Fruit fly (Drosophila melanogaster) whole organism, embryonic: ENCODE measurements around the gene Catsup.

Experiments
- Adf1 ChIP-seq: fragments of 200-800 bp; sonication (Bioruptor generic); IDR thresholded peaks from 2 replicates; pipeline ENCODE4 v1.3.6; 2022; ENCODE audit warnings: missing biosample characterization, missing genetic modification characterization
- Asciz ChIP-seq: fragments of 200-800 bp; sonication (Bioruptor generic); optimal IDR thresholded peaks from 2 replicates; lab custom pipeline; 2017; ENCODE audit warnings: missing biosample characterization, mild to moderate bottlenecking, missing genetic modification characterization, missing genetic modification reagents
- CG10366 ChIP-seq: fragments of 200-800 bp; sonication (Bioruptor generic); IDR thresholded peaks from 2 replicates; pipeline ENCODE4 v1.3.6; 2022; ENCODE audit warnings: missing biosample characterization, missing genetic modification characterization
- CG10543 ChIP-seq: fragments of 200-800 bp; sonication (Bioruptor generic); optimal IDR thresholded peaks from 3 replicates; lab custom pipeline; 2017; ENCODE audit warnings: missing biosample characterization, mild to moderate bottlenecking, missing genetic modification characterization, moderate library complexity
- CG12071 ChIP-seq: fragments of 200-800 bp; sonication (Bioruptor generic); optimal IDR thresholded peaks from 3 replicates; lab custom pipeline; 2018; ENCODE audit warnings: missing biosample characterization, mild to moderate bottlenecking, missing genetic modification characterization
- CG13894 ChIP-seq: fragments of 200-800 bp; sonication (Bioruptor generic); optimal IDR thresholded peaks from 3 replicates; lab custom pipeline; 2018; ENCODE audit warnings: missing biosample characterization, mild to moderate bottlenecking, missing genetic modification characterization, moderate library complexity
- CG16779 ChIP-seq: fragments of 200-800 bp; sonication (Bioruptor generic); IDR thresholded peaks from 2 replicates; pipeline ENCODE4 v1.3.6; 2022; ENCODE audit warnings: missing biosample characterization, missing genetic modification characterization
- CG2199 ChIP-seq: fragments of 200-800 bp; sonication (Bioruptor generic); IDR thresholded peaks from 3 replicates; pipeline ENCODE4 v1.3.6; 2022; ENCODE audit warnings: missing biosample characterization, missing genetic modification characterization
- CG31224 ChIP-seq: fragments of 200-800 bp; sonication (Bioruptor generic); IDR thresholded peaks from 2 replicates; pipeline ENCODE4 v1.3.6; 2022; ENCODE audit warnings: missing biosample characterization, missing genetic modification characterization
- CG31365 ChIP-seq: fragments of 200-800 bp; sonication (Bioruptor generic); optimal IDR thresholded peaks from 2 replicates; lab custom pipeline; 2018; ENCODE audit warnings: missing biosample characterization, mild to moderate bottlenecking, missing genetic modification characterization
- CG3847 ChIP-seq: fragments of 200-800 bp; sonication (Bioruptor generic); IDR thresholded peaks from 2 replicates; pipeline ENCODE4 v1.3.6; 2022; ENCODE audit warnings: missing biosample characterization, missing genetic modification characterization
- CG4360 ChIP-seq: fragments of 200-800 bp; sonication (Bioruptor generic); IDR thresholded peaks from 2 replicates; pipeline ENCODE4 v1.3.6; 2022; ENCODE audit warnings: missing biosample characterization, missing genetic modification characterization
- CG7372 ChIP-seq: fragments of 200-800 bp; sonication (Bioruptor generic); IDR thresholded peaks from 2 replicates; pipeline ENCODE4 v1.3.6; 2022; ENCODE audit warnings: missing biosample characterization, missing genetic modification characterization
- CG8089 ChIP-seq: fragments of 200-800 bp; sonication (Bioruptor generic); optimal IDR thresholded peaks from 3 replicates; lab custom pipeline; 2016; ENCODE audit warnings: missing biosample characterization, missing genetic modification characterization
- CG8765 ChIP-seq: fragments of 200-800 bp; sonication (Bioruptor generic); IDR thresholded peaks from 2 replicates; pipeline ENCODE4 v1.3.6; 2022; ENCODE audit warnings: missing biosample characterization, missing genetic modification characterization
- D19A ChIP-seq: fragments of 200-800 bp; optimal IDR thresholded peaks from 3 replicates; lab custom pipeline; 2019; ENCODE audit warnings: missing biosample characterization, mild to moderate bottlenecking, missing genetic modification characterization, moderate library complexity
- Deaf1 ChIP-seq: fragments of 200-800 bp; optimal IDR thresholded peaks from 3 replicates; lab custom pipeline; 2019; ENCODE audit warnings: missing biosample characterization, mild to moderate bottlenecking, missing genetic modification characterization, moderate library complexity
- Dfd ChIP-seq, 2 experiments: fragments of >200 bp; optimal IDR thresholded peaks; 2 replicates each; lab custom pipeline; 2017; ENCODE audit warnings: missing biosample characterization in 2 of 2, missing genetic modification characterization in 2 of 2
- Dref ChIP-seq: fragments of 200-800 bp; sonication (Bioruptor generic); IDR thresholded peaks from 2 replicates; pipeline ENCODE4 v1.3.6; 2022; ENCODE audit warnings: missing biosample characterization, missing genetic modification characterization
- Fer2 ChIP-seq: fragments of 200-800 bp; sonication (Bioruptor generic); optimal IDR thresholded peaks from 2 replicates; lab custom pipeline; 2018; ENCODE audit warnings: missing biosample characterization, mild to moderate bottlenecking, missing genetic modification characterization, moderate library complexity
- GATAe ChIP-seq: fragments of 200-800 bp; sonication (Bioruptor generic); conservative IDR thresholded peaks from 2 replicates; pipeline ENCODE4 v1.3.6; 2022; ENCODE audit warnings: missing biosample characterization, missing genetic modification characterization
- HLH54F ChIP-seq: fragments of 200-800 bp; sonication (Bioruptor generic); optimal IDR thresholded peaks from 3 replicates; lab custom pipeline; 2016; ENCODE audit warnings: missing biosample characterization, missing genetic modification characterization
- Hey ChIP-seq: fragments of 200-800 bp; sonication (Bioruptor generic); optimal IDR thresholded peaks from 3 replicates; lab custom pipeline; 2018; ENCODE audit warnings: missing biosample characterization, mild to moderate bottlenecking, missing genetic modification characterization
- HmgZ ChIP-seq: fragments of 200-800 bp; sonication (Bioruptor generic); optimal IDR thresholded peaks from 2 replicates; lab custom pipeline; 2018; ENCODE audit warnings: missing biosample characterization, mild to moderate bottlenecking, missing genetic modification characterization
- Hsf ChIP-seq: fragments of 200-800 bp; sonication (Bioruptor generic); optimal IDR thresholded peaks from 3 replicates; lab custom pipeline; 2016; ENCODE audit warnings: missing biosample characterization, missing genetic modification characterization
- Lim3 ChIP-seq: fragments of 200-800 bp; sonication (Bioruptor generic); IDR thresholded peaks from 2 replicates; pipeline ENCODE4 v1.3.6; 2022; ENCODE audit warnings: missing biosample characterization, missing genetic modification characterization
- NfI ChIP-seq: fragments of 200-800 bp; sonication (Bioruptor generic); optimal IDR thresholded peaks from 3 replicates; lab custom pipeline; 2018; ENCODE audit warnings: missing biosample characterization, mild to moderate bottlenecking, missing genetic modification characterization, moderate library complexity
- Oaz ChIP-seq: fragments of 200-800 bp; sonication (Bioruptor generic); IDR thresholded peaks from 2 replicates; pipeline ENCODE4 v1.3.6; 2022; ENCODE audit warnings: missing biosample characterization, missing genetic modification characterization
- Rfx ChIP-seq: fragments of 200-800 bp; sonication (Bioruptor generic); IDR thresholded peaks from 2 replicates; pipeline ENCODE4 v1.3.6; 2022; ENCODE audit warnings: missing biosample characterization, missing genetic modification characterization
- Ssrp ChIP-seq: fragments of 200-800 bp; sonication (Bioruptor generic); optimal IDR thresholded peaks from 2 replicates; lab custom pipeline; 2018; ENCODE audit warnings: missing biosample characterization, mild to moderate bottlenecking, missing genetic modification characterization, moderate library complexity
- Xrp1 ChIP-seq: fragments of 200-800 bp; sonication (Bioruptor generic); IDR thresholded peaks from 2 replicates; pipeline ENCODE4 v1.3.6; 2022; ENCODE audit warnings: missing biosample characterization, missing genetic modification characterization
- ab ChIP-seq: fragments of 200-800 bp; sonication (Bioruptor generic); optimal IDR thresholded peaks from 2 replicates; lab custom pipeline; 2016; ENCODE audit warnings: missing biosample characterization, missing genetic modification characterization
- abd-A ChIP-seq: fragments of 200-800 bp; sonication (Bioruptor generic); optimal IDR thresholded peaks from 3 replicates; lab custom pipeline; 2019; ENCODE audit warnings: missing biosample characterization, mild to moderate bottlenecking, missing genetic modification characterization, moderate library complexity
- cad ChIP-seq: fragments of >200 bp; optimal IDR thresholded peaks from 2 replicates; lab custom pipeline; 2017; ENCODE audit warnings: missing biosample characterization, missing genetic modification characterization
- chinmo ChIP-seq: fragments of 200-800 bp; sonication (Bioruptor generic); IDR thresholded peaks from 4 replicates; pipeline ENCODE4 v1.3.6; 2022; ENCODE audit warnings: missing biosample characterization, missing genetic modification characterization; ENCODE audit not compliant: partially characterized antibody
- crol ChIP-seq: fragments of 200-800 bp; sonication (Bioruptor generic); IDR thresholded peaks from 2 replicates; pipeline ENCODE4 v1.3.6; 2022; ENCODE audit warnings: missing biosample characterization, missing genetic modification characterization
- eyg ChIP-seq: fragments of 200-800 bp; sonication (Bioruptor generic); optimal IDR thresholded peaks from 3 replicates; lab custom pipeline; 2016; ENCODE audit warnings: missing biosample characterization, missing genetic modification characterization
- fu2 ChIP-seq: fragments of 200-800 bp; sonication (Bioruptor generic); optimal IDR thresholded peaks from 2 replicates; lab custom pipeline; 2016; ENCODE audit warnings: missing biosample characterization, missing genetic modification characterization
- gcm ChIP-seq: fragments of 200-800 bp; sonication (Bioruptor generic); optimal IDR thresholded peaks from 2 replicates; lab custom pipeline; 2019; ENCODE audit warnings: missing biosample characterization, mild to moderate bottlenecking, missing genetic modification characterization, moderate library complexity
- gsb-n ChIP-seq: fragments of 200-800 bp; sonication (Bioruptor generic); optimal IDR thresholded peaks from 3 replicates; lab custom pipeline; 2018; ENCODE audit warnings: missing biosample characterization, mild to moderate bottlenecking, missing genetic modification characterization
- mirr ChIP-seq: fragments of 200-800 bp; sonication (Bioruptor generic); optimal IDR thresholded peaks from 3 replicates; lab custom pipeline; 2018; ENCODE audit warnings: missing biosample characterization, mild to moderate bottlenecking, missing genetic modification characterization
- nerfin-1 ChIP-seq: fragments of 200-800 bp; sonication (Bioruptor generic); optimal IDR thresholded peaks from 3 replicates; lab custom pipeline; 2019; ENCODE audit warnings: missing biosample characterization, mild to moderate bottlenecking, missing genetic modification characterization, moderate library complexity
- pfk ChIP-seq: fragments of 200-800 bp; sonication (Bioruptor generic); optimal IDR thresholded peaks from 2 replicates; lab custom pipeline; 2018; ENCODE audit warnings: missing biosample characterization, mild to moderate bottlenecking, missing genetic modification characterization, moderate library complexity
- pros ChIP-seq: fragments of 200-800 bp; sonication (Bioruptor generic); optimal IDR thresholded peaks from 3 replicates; lab custom pipeline; 2019; ENCODE audit warnings: missing biosample characterization, mild to moderate bottlenecking, missing genetic modification characterization, moderate library complexity
- sqz ChIP-seq: fragments of 200-800 bp; sonication (Bioruptor generic); optimal IDR thresholded peaks from 3 replicates; lab custom pipeline; 2018; ENCODE audit warnings: missing biosample characterization, mild to moderate bottlenecking, missing genetic modification characterization
- stc ChIP-seq: fragments of 200-800 bp; sonication (Bioruptor generic); IDR thresholded peaks from 2 replicates; pipeline ENCODE4 v1.3.6; 2022; ENCODE audit warnings: missing biosample characterization, missing genetic modification characterization
- vnd ChIP-seq: fragments of 200-800 bp; sonication (Bioruptor generic); IDR thresholded peaks from 3 replicates; pipeline ENCODE4 v1.3.6; 2022; ENCODE audit warnings: missing biosample characterization, missing genetic modification characterization; ENCODE audit not compliant: partially characterized antibody
- yki ChIP-seq: fragments of >200 bp; optimal IDR thresholded peaks from 3 replicates; lab custom pipeline; 2018

The Catsup gene

DNA sequence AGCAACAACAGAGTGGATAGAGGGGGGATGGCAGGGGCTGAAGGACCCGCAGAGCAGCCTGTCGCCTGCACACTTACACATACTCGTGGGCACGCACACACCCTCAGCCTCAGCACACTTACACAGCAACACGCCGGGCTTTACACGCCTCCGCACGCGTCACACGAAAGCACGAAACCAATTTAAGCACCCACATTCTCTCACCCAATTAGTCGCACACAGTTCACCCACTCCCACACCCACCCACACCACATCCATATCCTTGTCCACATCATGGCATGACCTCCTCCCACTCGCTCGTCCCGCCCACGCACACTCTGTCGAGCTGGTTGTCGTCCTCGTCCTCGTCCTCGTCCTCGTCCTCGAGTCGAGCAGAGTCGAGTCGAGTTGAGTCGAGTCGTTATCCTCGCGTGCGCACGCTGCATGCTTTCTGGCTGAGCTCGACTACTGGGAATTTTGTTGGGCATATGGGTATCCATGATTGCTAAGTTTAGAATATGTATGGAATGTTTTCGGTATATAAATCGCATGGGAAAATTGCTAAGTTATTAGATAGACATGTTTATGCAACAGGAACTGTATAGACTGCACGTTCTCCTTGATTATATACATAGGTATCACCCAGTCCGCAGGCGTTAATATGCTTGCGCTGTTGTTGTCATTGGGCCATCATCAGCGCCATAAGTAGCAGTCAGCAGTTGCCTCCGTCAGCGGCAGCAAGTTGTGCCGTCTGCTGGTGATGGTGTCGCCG lies 29.6 kb upstream of the Catsup start (continued):
- peak; percentile 69 for TF ChIP-seq D19A (tag; lab: Kevin White, UChicago)
- peak; percentile 73 for TF ChIP-seq Ssrp
- TF ChIP-seq, all 482 proteins: peak for 370

DNA sequence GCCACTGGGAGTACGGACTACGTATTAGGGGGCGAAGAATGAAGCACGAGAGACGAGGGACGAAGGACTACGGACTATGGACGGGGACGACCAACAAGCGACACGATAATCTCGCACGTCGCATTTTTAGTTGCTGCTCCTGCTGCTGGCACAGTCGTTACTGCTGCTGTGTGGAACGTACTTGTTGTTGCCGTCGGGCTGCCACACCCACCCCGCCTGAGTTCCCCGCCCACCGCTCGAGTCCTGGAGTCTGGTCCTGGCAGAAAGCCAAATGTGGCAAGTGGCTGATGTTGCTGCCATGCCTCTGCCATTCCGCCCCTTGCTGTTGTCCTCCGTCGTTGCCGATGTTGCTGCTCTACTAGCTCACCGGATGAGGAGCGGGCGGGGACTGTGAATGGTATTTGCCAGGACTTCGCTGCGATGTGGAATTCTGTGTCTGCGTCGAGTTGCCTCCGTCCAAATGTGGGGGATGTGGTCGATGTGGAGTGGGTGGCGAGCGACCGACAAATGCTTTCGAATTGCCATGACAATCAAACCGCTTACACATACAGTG lies 28.8 kb upstream of the Catsup start:
- TF ChIP-seq Asciz (GFP tag; lab: Kevin White, UChicago) (no peak), gcm (GFP tag; lab: Kevin White, UChicago) (no peak), Oaz (no peak), fu2 (no peak), Deaf1 (tag; lab: Kevin White, UChicago) (peak; percentile 42), Rfx (GFP tag; lab: Robert Waterston, UW) (peak; percentile 23; the same call in 1 of the 2 replicates), CG2199 (no peak), Lim3 (GFP tag; lab: Robert Waterston, UW) (no peak), CG10543 (GFP tag; lab: Kevin White, UChicago) (peak; percentile 89), CG31365 (tag; lab: Kevin White, UChicago) (no peak), CG8765 (GFP tag; lab: Robert Waterston, UW) (no peak), nerfin-1 (tag; lab: Kevin White, UChicago) (peak; percentile 19), CG7372 (GFP tag; lab: Robert Waterston, UW) (no peak), Hey (tag; lab: Kevin White, UChicago) (peak; percentile 88), chinmo (GFP tag; lab: Robert Waterston, UW) (0 out of 4 replicates have a peak, but pooled peaks have one; percentile 40), Xrp1 (GFP tag; lab: Robert Waterston, UW) (no peak), pros (GFP tag; lab: Kevin White, UChicago) (no peak), Hsf (GFP tag; lab: Kevin White, UChicago) (no peak), stc (GFP tag; lab: Robert Waterston, UW) (no peak), gsb-n (no peak), crol (peak; percentile 73), eyg (GFP tag; lab: Kevin White, UChicago) (no peak), CG8089 (GFP tag; lab: Kevin White, UChicago) (no peak), Dref (GFP tag; lab: Robert Waterston, UW) (0 out of 2 replicates have a peak, but pooled peaks have one; percentile 24), mirr (GFP tag; lab: Kevin White, UChicago) (peak; percentile 63), vnd (GFP tag; lab: Robert Waterston, UW) (no peak), yki (no peak), Adf1 (GFP tag; lab: Robert Waterston, UW) (peak; percentile 70), CG4360 (GFP tag; lab: Robert Waterston, UW) (0 out of 2 replicates have a peak, but pooled peaks have one; percentile 17), Fer2 (tag; lab: Kevin White, UChicago) (peak; percentile 28), CG10366 (no peak), CG12071 (GFP tag; lab: Kevin White, UChicago) (no peak), HmgZ (tag; lab: Kevin White, UChicago) (no peak), ab (no peak), abd-A (tag; lab: Kevin White, UChicago) (peak; percentile 93), CG13894 (peak; percentile 41), Dfd (GFP tag; optimal IDR thresholded peaks at IDR 0.05; lab: Kevin White, UChicago) (no peak), pfk (no peak), cad (no peak), CG3847 (GFP tag; lab: Robert Waterston, UW) (no peak), CG31224 (GFP tag; lab: Robert Waterston, UW) (no peak), NfI (peak; percentile 20), GATAe (no peak), sqz (no peak), HLH54F (GFP tag; lab: Kevin White, UChicago) (no peak), CG16779 (GFP tag; lab: Robert Waterston, UW) (no peak)
